Fruit fly (Drosophila melanogaster): ENCODE results near the gene CG15814.

The CG15814 gene

dm6 chrX:17806335-17806734, 43.8 kb downstream of the CG15814 start:
- TF ChIP-seq Myc (optimal IDR thresholded peaks at IDR 0.05) (no peak), psq (optimal IDR thresholded peaks at IDR 0.05) (no peak)

DNA sequence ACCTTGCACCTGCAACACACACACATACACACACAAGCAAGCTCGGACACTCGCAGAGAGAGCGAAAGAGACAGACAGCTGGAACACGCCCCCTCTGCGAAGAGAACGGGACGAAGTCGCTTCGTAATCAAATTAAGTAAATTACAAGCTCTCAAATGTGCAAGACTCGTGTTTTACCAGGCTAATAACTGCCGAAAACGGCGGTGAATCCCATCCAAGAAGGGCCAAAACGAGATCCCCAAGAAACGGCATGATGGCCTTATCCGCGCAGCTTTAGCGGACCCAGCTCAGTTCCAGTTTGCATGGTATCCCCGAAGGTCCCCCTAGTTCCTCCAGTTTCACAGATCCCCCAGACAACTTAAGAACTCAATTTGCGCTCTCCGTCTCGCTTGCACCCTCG, 46.1 kb downstream of the CG15814 start:
- TF ChIP-seq Sin3A (optimal IDR thresholded peaks at IDR 0.05) (no peak), h (optimal IDR thresholded peaks at IDR 0.05) (no peak), psq (optimal IDR thresholded peaks at IDR 0.05) (no peak), ttk (optimal IDR thresholded peaks at IDR 0.05) (no peak), insv (optimal IDR thresholded peaks at IDR 0.05) (no peak), Myc (optimal IDR thresholded peaks at IDR 0.05) (no peak)

DNA sequence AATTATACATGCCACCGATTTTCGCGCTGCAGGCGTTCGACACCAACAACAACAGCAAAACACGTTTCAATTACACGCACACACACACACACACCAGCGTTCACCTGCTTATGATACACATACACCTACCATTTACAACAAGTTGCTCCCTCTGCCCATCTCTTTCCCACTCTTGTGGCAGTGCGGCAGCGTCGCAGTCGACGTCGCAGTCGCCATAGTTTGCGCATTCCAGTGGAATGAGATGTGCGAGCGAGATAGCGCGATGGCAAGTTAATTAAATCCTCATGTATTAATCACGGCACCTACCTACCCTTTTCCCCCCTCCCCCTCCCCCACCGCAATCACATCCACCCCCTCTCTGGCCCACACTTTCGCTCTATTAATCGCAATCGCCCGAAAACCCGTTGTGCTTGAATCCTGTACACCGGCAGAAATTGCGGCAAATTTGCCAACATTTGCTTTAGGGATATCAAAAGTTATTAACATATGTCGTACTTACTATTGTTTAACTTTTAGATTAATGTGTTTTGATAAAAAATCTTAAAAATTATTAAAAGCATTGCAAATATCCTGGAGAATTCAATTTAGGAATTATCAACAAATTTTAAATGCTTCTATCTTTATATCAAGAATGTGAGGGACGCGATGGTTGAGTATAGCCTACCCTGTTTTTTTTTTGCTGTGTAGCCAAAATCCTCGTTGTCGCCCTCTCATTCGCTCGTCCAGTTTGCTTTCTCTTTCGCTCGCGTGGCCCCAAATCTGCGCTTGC, 47.6 kb downstream of the CG15814 start:
- TF ChIP-seq ttk (optimal IDR thresholded peaks at IDR 0.05) (no peak), Myc (optimal IDR thresholded peaks at IDR 0.05) (no peak), Sin3A (optimal IDR thresholded peaks at IDR 0.05) (no peak), insv (optimal IDR thresholded peaks at IDR 0.05) (no peak), h (optimal IDR thresholded peaks at IDR 0.05) (no peak), psq (optimal IDR thresholded peaks at IDR 0.05) (no peak)

DNA sequence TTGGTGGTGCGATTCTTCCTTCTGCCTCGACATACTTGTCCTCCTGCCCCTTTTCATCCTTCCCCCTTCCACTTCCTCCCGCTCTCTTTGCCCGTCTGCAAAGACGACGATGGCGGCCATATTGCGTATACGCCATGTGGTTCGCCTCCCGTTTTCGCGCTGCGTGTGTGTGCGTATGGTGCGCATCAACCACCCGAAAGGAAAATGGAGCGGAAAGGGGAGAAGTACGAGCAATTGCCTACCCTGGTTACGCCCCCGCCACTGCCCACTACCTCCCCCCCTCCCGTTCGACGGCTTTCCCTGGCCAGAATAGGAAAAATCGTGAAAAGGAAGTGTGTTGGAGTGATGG, 50.4 kb downstream of the CG15814 start:
- TF ChIP-seq h (optimal IDR thresholded peaks at IDR 0.05), result no peak
- no peak for TF ChIP-seq insv (optimal IDR thresholded peaks at IDR 0.05)
- TF ChIP-seq Sin3A (optimal IDR thresholded peaks at IDR 0.05), result no peak
- TF ChIP-seq Myc (optimal IDR thresholded peaks at IDR 0.05), result no peak
- no peak for TF ChIP-seq psq (optimal IDR thresholded peaks at IDR 0.05)
- no peak for TF ChIP-seq ttk (optimal IDR thresholded peaks at IDR 0.05)

DNA sequence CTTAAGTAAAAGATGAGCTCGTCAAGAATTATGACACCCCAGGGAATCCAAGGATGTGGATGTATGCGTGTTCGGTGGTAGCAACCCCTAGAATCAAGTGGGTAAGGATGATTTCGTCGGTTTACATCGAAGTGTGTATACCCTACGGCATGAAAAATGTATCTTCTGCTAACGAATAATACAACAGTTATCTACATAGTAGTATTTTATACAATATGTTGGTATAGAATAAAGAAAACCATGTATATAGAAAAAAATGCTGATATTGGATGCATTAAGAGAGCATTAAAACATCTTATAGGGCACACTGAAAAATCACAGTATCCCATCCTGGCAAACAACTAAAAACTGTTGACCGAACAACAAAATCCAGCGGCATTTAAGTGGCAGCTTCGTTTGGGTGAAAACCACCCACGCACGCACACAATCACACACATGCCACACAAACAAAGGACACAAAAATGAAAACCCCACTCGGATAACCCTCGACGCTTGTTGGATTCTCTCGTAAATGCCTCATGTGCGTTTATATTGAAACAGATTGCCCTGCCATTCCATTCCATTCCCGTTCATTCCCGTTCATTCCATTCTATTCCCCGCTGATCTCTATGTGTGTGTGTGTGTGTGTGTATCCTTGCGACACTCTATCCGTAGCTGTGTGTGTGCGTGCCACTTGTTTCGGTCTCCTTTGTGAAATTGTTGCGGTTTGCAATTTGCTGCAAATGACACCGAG, 50.9 kb downstream of the CG15814 start:
- no peak for TF ChIP-seq psq (optimal IDR thresholded peaks at IDR 0.05)
- TF ChIP-seq ttk (optimal IDR thresholded peaks at IDR 0.05), result no peak
- TF ChIP-seq h (optimal IDR thresholded peaks at IDR 0.05), result no peak
- TF ChIP-seq Sin3A (optimal IDR thresholded peaks at IDR 0.05), result no peak

Data from Kc167 (cell line).